Worm (Caenorhabditis elegans) whole organism, midembryonic: ENCODE results near the gene F12F6.7.

Source experiments
- T22C8.4 ChIP-seq: fragments of 200-800 bp; sonication (Bioruptor generic); IDR thresholded peaks from 2 replicates; pipeline ENCODE4 v1.3.6; 2022; ENCODE audit warnings: missing genetic modification characterization, missing compliant biosample characterization
- cog-1 ChIP-seq: sonication (generic microtip); optimal IDR thresholded peaks from 2 replicates; lab custom pipeline; 2016; ENCODE audit warnings: missing genetic modification characterization, missing compliant biosample characterization
- flt-1 ChIP-seq: fragments of 200-800 bp; sonication (Bioruptor generic); IDR thresholded peaks from 2 replicates; pipeline ENCODE4 v1.3.6; 2022; ENCODE audit warnings: missing genetic modification characterization, missing compliant biosample characterization
- klf-2 ChIP-seq: fragments of 200-800 bp; sonication (Bioruptor generic); conservative IDR thresholded peaks from 2 replicates; pipeline ENCODE4 v1.3.6; 2022; ENCODE audit warnings: missing genetic modification reagents, missing genetic modification characterization, missing compliant biosample characterization
- med-1 ChIP-seq: sonication (generic microtip); optimal IDR thresholded peaks from 2 replicates; lab custom pipeline; 2017; ENCODE audit warnings: missing genetic modification characterization, mild to moderate bottlenecking, missing compliant biosample characterization, antibody characterized with exemption, missing genetic modification reagents; ENCODE audit not compliant: insufficient read depth
- ref-1 ChIP-seq: fragments of 200-800 bp; sonication (Bioruptor generic); conservative IDR thresholded peaks from 2 replicates; pipeline ENCODE4 v1.3.6; 2022; ENCODE audit warnings: missing genetic modification reagents, missing genetic modification characterization, missing compliant biosample characterization
- tab-1 ChIP-seq: fragments of 200-800 bp; sonication (Bioruptor generic); IDR thresholded peaks from 2 replicates; pipeline ENCODE4 v1.3.6; 2022; ENCODE audit warnings: missing genetic modification characterization, missing compliant biosample characterization
- ztf-23 ChIP-seq: fragments of 200-800 bp; sonication (Bioruptor generic); IDR thresholded peaks from 2 replicates; pipeline ENCODE4 v1.3.6; 2022; ENCODE audit warnings: missing genetic modification reagents, missing genetic modification characterization, missing compliant biosample characterization
- ztf-29 ChIP-seq: fragments of 200-800 bp; sonication (Bioruptor generic); IDR thresholded peaks from 2 replicates; pipeline ENCODE4 v1.3.6; 2022; ENCODE audit warnings: missing genetic modification reagents, missing genetic modification characterization, missing compliant biosample characterization

- TF ChIP-seq ztf-23 = no peak
- no peak for TF ChIP-seq T22C8.4 (GFP tag; lab: Robert Waterston, UW)
- TF ChIP-seq tab-1 (GFP tag; lab: Robert Waterston, UW) = no peak
- TF ChIP-seq flt-1 (GFP tag; lab: Robert Waterston, UW) = no peak
- no peak for TF ChIP-seq klf-2 (GFP tag; lab: Robert Waterston, UW)
- no peak for TF ChIP-seq cog-1 (tag; lab: Kevin White, UChicago)
- no peak for TF ChIP-seq med-1 (GFP tag; lab: Kevin White, UChicago)
- TF ChIP-seq ref-1 (GFP tag; lab: Robert Waterston, UW) = no peak
- no peak for TF ChIP-seq ztf-29 (GFP tag; lab: Robert Waterston, UW)
These were observed at the start of gene F12F6.7 for ce11 chrIV:11561677-11562076.
